Worm (Caenorhabditis elegans) whole organism, young adult: ENCODE data around the gene col-170.

Experiments used
- B0035.1 ChIP-seq: sonication (generic microtip); optimal IDR thresholded peaks from 2 replicates; lab custom pipeline; 2016; ENCODE audit warnings: missing genetic modification characterization, mild to moderate bottlenecking, missing compliant biosample characterization, missing genotype, missing genetic modification reagents
- B0336.3 ChIP-seq: fragments of 200-800 bp; sonication (Bioruptor generic); IDR thresholded peaks from 2 replicates; pipeline ENCODE4 v1.3.6; 2022; ENCODE audit warnings: missing genetic modification characterization, missing compliant biosample characterization
- F10E7.11 ChIP-seq: sonication (generic microtip); optimal IDR thresholded peaks from 2 replicates; lab custom pipeline; 2017; ENCODE audit warnings: mild to moderate bottlenecking, missing genetic modification characterization, moderate library complexity, missing compliant biosample characterization
- F23B12.7 ChIP-seq: sonication (generic microtip); optimal IDR thresholded peaks from 2 replicates; lab custom pipeline; 2017; ENCODE audit warnings: missing genetic modification characterization, mild to moderate bottlenecking, missing compliant biosample characterization, antibody characterized with exemption, moderate library complexity; ENCODE audit not compliant: insufficient read depth
- F49E8.2 ChIP-seq: sonication (generic microtip); optimal IDR thresholded peaks from 3 replicates; lab custom pipeline; 2017; ENCODE audit warnings: missing genetic modification characterization, mild to moderate bottlenecking, missing compliant biosample characterization, antibody characterized with exemption, moderate library complexity; ENCODE audit not compliant: insufficient read depth
- F52B5.7 ChIP-seq: sonication (generic microtip); optimal IDR thresholded peaks from 2 replicates; lab custom pipeline; 2016; ENCODE audit warnings: mild to moderate bottlenecking, missing genetic modification characterization, missing compliant biosample characterization
- F57C9.4 ChIP-seq: sonication (generic microtip); optimal IDR thresholded peaks from 2 replicates; lab custom pipeline; 2017; ENCODE audit warnings: mild to moderate bottlenecking, missing genetic modification characterization, missing compliant biosample characterization
- K12H6.12 ChIP-seq: fragments of 200-800 bp; sonication (Bioruptor generic); optimal IDR thresholded peaks from 2 replicates; lab custom pipeline; 2018; ENCODE audit warnings: mild to moderate bottlenecking, missing genetic modification characterization, missing compliant biosample characterization
- Y53F4B.3 ChIP-seq: fragments of 200-800 bp; sonication (Bioruptor generic); IDR thresholded peaks from 2 replicates; pipeline ENCODE4 v1.3.6; 2022; ENCODE audit warnings: missing genetic modification reagents, missing genetic modification characterization, missing compliant biosample characterization
- Y53G8AR.9 ChIP-seq: fragments of 200-800 bp; sonication (Bioruptor generic); conservative IDR thresholded peaks from 2 replicates; pipeline ENCODE4 v1.3.6; 2022; ENCODE audit warnings: missing genetic modification reagents, missing genetic modification characterization, missing compliant biosample characterization
- aptf-2 ChIP-seq: fragments of 200-800 bp; sonication (Bioruptor generic); conservative IDR thresholded peaks from 2 replicates; pipeline ENCODE4 v1.3.6; 2022; ENCODE audit warnings: missing genetic modification reagents, missing genetic modification characterization, missing compliant biosample characterization
- attf-5 ChIP-seq: fragments of 200-800 bp; sonication (Bioruptor generic); optimal IDR thresholded peaks from 2 replicates; lab custom pipeline; 2018; ENCODE audit warnings: mild to moderate bottlenecking, missing genetic modification characterization, missing compliant biosample characterization
- bed-1 ChIP-seq: fragments of 200-800 bp; sonication (Bioruptor generic); IDR thresholded peaks from 2 replicates; pipeline ENCODE4 v1.3.6; 2022; ENCODE audit warnings: missing genetic modification reagents, missing genetic modification characterization, missing compliant biosample characterization
- ccch-3 ChIP-seq: fragments of 200-800 bp; sonication (Bioruptor generic); optimal IDR thresholded peaks from 2 replicates; lab custom pipeline; 2018; ENCODE audit warnings: mild to moderate bottlenecking, missing genetic modification characterization, missing compliant biosample characterization
- cebp-1 ChIP-seq, 2 experiments: fragments of 200-800 bp in 1 of 2; sonication (Bioruptor generic) in 1 of 2; sonication (generic microtip) in 1 of 2; IDR thresholded peaks in 1 of 2; optimal IDR thresholded peaks in 1 of 2; 2 replicates each; pipeline versions ENCODE4 v1.3.6 to Lab custom; 2017 to 2022; ENCODE audit warnings: missing compliant biosample characterization in 2 of 2, missing genetic modification characterization in 2 of 2, mild to moderate bottlenecking in 1 of 2, missing genetic modification reagents in 1 of 2, moderate library complexity in 1 of 2
- ceh-100 ChIP-seq: fragments of 200-800 bp; sonication (Bioruptor generic); IDR thresholded peaks from 2 replicates; pipeline ENCODE4 v1.3.6; 2022; ENCODE audit warnings: missing genetic modification reagents, missing genetic modification characterization, missing compliant biosample characterization
- ceh-40 ChIP-seq: fragments of 200-800 bp; sonication (Bioruptor generic); IDR thresholded peaks from 2 replicates; pipeline ENCODE4 v1.3.6; 2022; ENCODE audit warnings: missing genetic modification characterization, missing compliant biosample characterization
- die-1 ChIP-seq: sonication (generic microtip); optimal IDR thresholded peaks from 2 replicates; lab custom pipeline; 2016; ENCODE audit warnings: missing genotype, mild to moderate bottlenecking, missing genetic modification characterization, missing compliant biosample characterization
- dox-1 ChIP-seq: fragments of 200-800 bp; sonication (Bioruptor generic); IDR thresholded peaks from 2 replicates; pipeline ENCODE4 v1.3.6; 2022; ENCODE audit warnings: missing genetic modification reagents, missing genetic modification characterization, missing compliant biosample characterization
- dpl-1 ChIP-seq: fragments of 150-350 bp; optimal IDR thresholded peaks from 2 replicates; lab custom pipeline; 2014; ENCODE audit warnings: missing biosample characterization, missing genetic modification reagents, missing genetic modification characterization
- efl-1 ChIP-seq: fragments of 150-350 bp; optimal IDR thresholded peaks from 2 replicates; lab custom pipeline; 2014; ENCODE audit warnings: missing biosample characterization, missing genetic modification reagents, missing genetic modification characterization
- egl-18 ChIP-seq: fragments of 200-800 bp; sonication (Bioruptor generic); IDR thresholded peaks from 2 replicates; pipeline ENCODE4 v1.3.6; 2022; ENCODE audit warnings: missing genetic modification reagents, missing genetic modification characterization, missing compliant biosample characterization
- egrh-3 ChIP-seq: fragments of 200-800 bp; sonication (Bioruptor generic); IDR thresholded peaks from 2 replicates; pipeline ENCODE4 v1.3.6; 2022; ENCODE audit warnings: missing genetic modification reagents, missing genetic modification characterization, missing compliant biosample characterization
- him-1 ChIP-seq: sonication (generic microtip); optimal IDR thresholded peaks from 2 replicates; lab custom pipeline; 2016; ENCODE audit warnings: missing genotype, missing genetic modification reagents, missing genetic modification characterization, missing compliant biosample characterization
- hlh-26 ChIP-seq: fragments of 200-800 bp; sonication (Bioruptor generic); conservative IDR thresholded peaks from 2 replicates; pipeline ENCODE4 v1.3.6; 2022; ENCODE audit warnings: missing genetic modification reagents, missing genetic modification characterization, missing compliant biosample characterization
- let-526 ChIP-seq: fragments of 200-800 bp; sonication (Bioruptor generic); IDR thresholded peaks from 2 replicates; pipeline ENCODE4 v1.3.6; 2022; ENCODE audit warnings: missing genetic modification reagents, missing genetic modification characterization, missing compliant biosample characterization
- lin-26 ChIP-seq: fragments of 200-800 bp; sonication (Bioruptor generic); IDR thresholded peaks from 2 replicates; pipeline ENCODE4 v1.3.6; 2022; ENCODE audit warnings: missing genetic modification reagents, missing genetic modification characterization, missing compliant biosample characterization
- lin-40 ChIP-seq: sonication (generic microtip); optimal IDR thresholded peaks from 2 replicates; lab custom pipeline; 2016; ENCODE audit warnings: missing genetic modification characterization, mild to moderate bottlenecking, missing compliant biosample characterization, missing genotype, missing genetic modification reagents
- lir-1 ChIP-seq: fragments of 200-800 bp; sonication (Bioruptor generic); conservative IDR thresholded peaks from 2 replicates; pipeline ENCODE4 v1.3.6; 2022; ENCODE audit warnings: missing genetic modification reagents, missing genetic modification characterization, missing compliant biosample characterization
- lsy-27 ChIP-seq: sonication (generic microtip); optimal IDR thresholded peaks from 2 replicates; lab custom pipeline; 2017; ENCODE audit warnings: missing genetic modification characterization, mild to moderate bottlenecking, missing compliant biosample characterization, antibody characterized with exemption, missing genotype, borderline replicate concordance; ENCODE audit not compliant: insufficient read depth
- madf-10 ChIP-seq: sonication (generic microtip); optimal IDR thresholded peaks from 2 replicates; lab custom pipeline; 2016; ENCODE audit warnings: mild to moderate bottlenecking, missing genetic modification characterization, missing compliant biosample characterization
- madf-3 ChIP-seq: fragments of 200-800 bp; sonication (Bioruptor generic); IDR thresholded peaks from 2 replicates; pipeline ENCODE4 v1.3.6; 2022; ENCODE audit warnings: missing genetic modification reagents, missing genetic modification characterization, missing compliant biosample characterization
- mcd-1 ChIP-seq: fragments of 200-800 bp; sonication (Bioruptor generic); IDR thresholded peaks from 2 replicates; pipeline ENCODE4 v1.3.6; 2022; ENCODE audit warnings: missing genetic modification reagents, missing genetic modification characterization, missing compliant biosample characterization
- mel-28 ChIP-seq: sonication (generic microtip); optimal IDR thresholded peaks from 2 replicates; lab custom pipeline; 2016; ENCODE audit warnings: borderline replicate concordance, mild to moderate bottlenecking, missing genetic modification characterization, missing compliant biosample characterization
- mes-4 ChIP-seq: sonication (generic microtip); optimal IDR thresholded peaks from 2 replicates; lab custom pipeline; 2016; ENCODE audit warnings: missing genotype, missing genetic modification characterization, missing compliant biosample characterization
- mxl-1 ChIP-seq: sonication (generic microtip); optimal IDR thresholded peaks from 2 replicates; lab custom pipeline; 2016; ENCODE audit warnings: missing genetic modification characterization, missing compliant biosample characterization
- pha-4 ChIP-seq: fragments of 150-350 bp; sonication (generic microtip); optimal IDR thresholded peaks from 2 replicates; lab custom pipeline; 2014; ENCODE audit warnings: missing biosample characterization, missing genetic modification reagents, missing genetic modification characterization
- rpc-1 ChIP-seq, 2 experiments: fragments of 150-350 bp in 1 of 2; sonication (generic microtip) in 1 of 2; optimal IDR thresholded peaks; 2 replicates each; lab custom pipeline; 2014 to 2018; ENCODE audit warnings: missing biosample characterization in 1 of 2, missing genetic modification characterization in 1 of 2, missing genetic modification reagents in 1 of 2, missing genotype in 1 of 2
- sea-2 ChIP-seq: fragments of 200-800 bp; sonication (Bioruptor generic); IDR thresholded peaks from 2 replicates; pipeline ENCODE4 v1.3.6; 2022; ENCODE audit warnings: missing genetic modification characterization, missing compliant biosample characterization
- snpc-1.1 ChIP-seq: sonication (generic microtip); optimal IDR thresholded peaks from 2 replicates; lab custom pipeline; 2017; ENCODE audit warnings: missing genetic modification characterization, mild to moderate bottlenecking, missing compliant biosample characterization, antibody characterized with exemption, moderate library complexity, missing genotype, missing genetic modification reagents; ENCODE audit not compliant: insufficient read depth
- snpc-3.4 ChIP-seq: sonication (generic microtip); optimal IDR thresholded peaks from 2 replicates; lab custom pipeline; 2017; ENCODE audit warnings: missing genetic modification characterization, mild to moderate bottlenecking, missing compliant biosample characterization, antibody characterized with exemption, moderate library complexity, missing genotype, missing genetic modification reagents
- tbp1 ChIP-seq: fragments of 200-800 bp; sonication (Bioruptor generic); optimal IDR thresholded peaks from 2 replicates; lab custom pipeline; 2018; ENCODE audit warnings: mild to moderate bottlenecking, missing genetic modification characterization, missing compliant biosample characterization
- unc-130 ChIP-seq: sonication (generic microtip); optimal IDR thresholded peaks from 2 replicates; lab custom pipeline; 2016; ENCODE audit warnings: missing genetic modification reagents, missing genetic modification characterization, missing compliant biosample characterization
- ztf-25 ChIP-seq: fragments of 200-800 bp; sonication (Bioruptor generic); IDR thresholded peaks from 2 replicates; pipeline ENCODE4 v1.3.6; 2022; ENCODE audit warnings: missing genetic modification reagents, missing genetic modification characterization, missing compliant biosample characterization

The col-170 gene

ce11 chrX:6331409-6331808 is at the start of gene col-170:
col-170 (plus strand) TSS chrX:6331709.
- TF ChIP-seq tbp1 (GFP tag; lab: Kevin White, UChicago) (no peak), mcd-1 (GFP tag; lab: Robert Waterston, UW) (no peak), B0336.3 (GFP tag; lab: Robert Waterston, UW) (no peak), F23B12.7 (tag; lab: Kevin White, UChicago) (no peak), egl-18 (no peak), efl-1 (GFP tag; lab: Kevin White, UChicago) (no peak), ztf-25 (GFP tag; lab: Robert Waterston, UW) (no peak), Y53F4B.3 (GFP tag; lab: Robert Waterston, UW) (no peak), lsy-27 (tag; lab: Kevin White, UChicago) (no peak), snpc-1.1 (no peak), lin-26 (GFP tag; lab: Robert Waterston, UW) (no peak)

- TF ChIP-seq let-526 (GFP tag; lab: Robert Waterston, UW) (0 out of 2 replicates have a peak, but pooled peaks have one; percentile 22), K12H6.12 (tag; lab: Kevin White, UChicago) (no peak), F49E8.2 (peak; percentile 27), madf-3 (GFP tag; lab: Robert Waterston, UW) (0 out of 2 replicates have a peak, but pooled peaks have one; percentile 49), dox-1 (GFP tag; lab: Robert Waterston, UW) (peak; percentile 62; the same call in 1 of the 2 replicates), F52B5.7 (tag; lab: Kevin White, UChicago) (peak; percentile 69), ccch-3 (GFP tag; lab: Kevin White, UChicago) (no peak), F10E7.11 (no peak), pha-4 (tag; lab: Kevin White, UChicago) (no peak), ceh-40 (GFP tag; lab: Robert Waterston, UW) (0 out of 2 replicates have a peak, but pooled peaks have one; percentile 81), attf-5 (GFP tag; lab: Kevin White, UChicago) (peak; percentile 56), him-1 (tag; lab: Kevin White, UChicago) (peak; percentile 97), mcd-1 (GFP tag; lab: Robert Waterston, UW) (no peak; the same call in 1 of the 2 replicates), egrh-3 (GFP tag; lab: Robert Waterston, UW) (no peak), dpl-1 (GFP tag; lab: Kevin White, UChicago) (no peak), F23B12.7 (tag; lab: Kevin White, UChicago) (peak; percentile 70), Y53G8AR.9 (no peak), mxl-1 (tag; lab: Kevin White, UChicago) (peak; percentile 90), Y53F4B.3 (GFP tag; lab: Robert Waterston, UW) (no peak), F57C9.4 (no peak), efl-1 (GFP tag; lab: Kevin White, UChicago) (no peak), cebp-1 (GFP tag; IDR thresholded peaks at IDR 0.05; lab: Robert Waterston, UW) (no peak), cebp-1 (tag; optimal IDR thresholded peaks at IDR 0.05; lab: Kevin White, UChicago) (no peak), bed-1 (no peak), ceh-100 (GFP tag; lab: Robert Waterston, UW) (peak; percentile 48), tbp1 (GFP tag; lab: Kevin White, UChicago) (peak; percentile 92), lir-1 (GFP tag; lab: Robert Waterston, UW) (no peak), lin-40 (no peak), mes-4 (peak; percentile 43), rpc-1 (optimal IDR thresholded peaks at IDR 0.05; lab: Kevin White, UChicago) (peak; percentile 97), rpc-1 (tag; optimal IDR thresholded peaks at IDR 0.05; lab: Kevin White, UChicago) (peak; percentile 100), aptf-2 (GFP tag; lab: Robert Waterston, UW) (no peak), sea-2 (peak; percentile 41; the same call in 1 of the 2 replicates), madf-10 (tag; lab: Kevin White, UChicago) (peak; percentile 72), mel-28 (tag; lab: Kevin White, UChicago) (no peak), unc-130 (GFP tag; lab: Kevin White, UChicago) (peak; percentile 39), ztf-25 (GFP tag; lab: Robert Waterston, UW) (peak; percentile 94), die-1 (tag; lab: Kevin White, UChicago) (peak; percentile 90), snpc-3.4 (peak; percentile 82), hlh-26 (GFP tag; lab: Robert Waterston, UW) (no peak), B0035.1 (tag; lab: Kevin White, UChicago) (peak; percentile 37)
Observed at ce11 chrX:6286154-6286553, 45.4 kb upstream of the col-170 start.
